Fruit fly (Drosophila melanogaster) whole organism, embryonic: Measurements from ENCODE around the gene cype.

Source experiments
- Abd-B ChIP-seq: fragments of 200-800 bp; sonication (Bioruptor generic); optimal IDR thresholded peaks from 2 replicates; lab custom pipeline; 2018; ENCODE audit warnings: missing biosample characterization, mild to moderate bottlenecking, missing genetic modification characterization, moderate library complexity
- B-H2 ChIP-seq: fragments of 200-800 bp; sonication (Bioruptor generic); optimal IDR thresholded peaks from 2 replicates; lab custom pipeline; 2018; ENCODE audit warnings: missing biosample characterization, mild to moderate bottlenecking, missing genetic modification characterization
- Blimp-1 ChIP-seq: fragments of 200-800 bp; sonication (Bioruptor generic); optimal IDR thresholded peaks from 3 replicates; lab custom pipeline; 2018; ENCODE audit warnings: missing biosample characterization, missing genetic modification characterization, mild to moderate bottlenecking, moderate library complexity, missing genetic modification reagents
- BtbVII ChIP-seq: fragments of 200-800 bp; sonication (Bioruptor generic); optimal IDR thresholded peaks from 3 replicates; lab custom pipeline; 2017; ENCODE audit warnings: missing biosample characterization, mild to moderate bottlenecking, missing genetic modification characterization
- CG10209 ChIP-seq: fragments of 200-800 bp; sonication (Bioruptor generic); optimal IDR thresholded peaks from 3 replicates; lab custom pipeline; 2017; ENCODE audit warnings: missing biosample characterization, mild to moderate bottlenecking, missing genetic modification characterization, missing genetic modification reagents
- CG10565 ChIP-seq: fragments of 200-800 bp; sonication (Bioruptor generic); optimal IDR thresholded peaks from 3 replicates; lab custom pipeline; 2016; ENCODE audit warnings: missing biosample characterization, mild to moderate bottlenecking, missing genetic modification characterization
- CG10654 ChIP-seq: fragments of 200-800 bp; sonication (Bioruptor generic); optimal IDR thresholded peaks from 2 replicates; lab custom pipeline; 2016; ENCODE audit warnings: missing biosample characterization, missing genetic modification characterization
- CG10979 ChIP-seq: fragments of 200-800 bp; sonication (Bioruptor generic); optimal IDR thresholded peaks from 2 replicates; lab custom pipeline; 2018; ENCODE audit warnings: missing biosample characterization, mild to moderate bottlenecking, missing genetic modification characterization, moderate library complexity
- CG11085 ChIP-seq: fragments of 200-800 bp; sonication (Bioruptor generic); IDR thresholded peaks from 2 replicates; pipeline ENCODE4 v1.3.6; 2022; ENCODE audit warnings: missing biosample characterization, missing genetic modification characterization
- CG13775 ChIP-seq: fragments of 200-800 bp; sonication (Bioruptor generic); optimal IDR thresholded peaks from 3 replicates; lab custom pipeline; 2017; ENCODE audit warnings: missing biosample characterization, mild to moderate bottlenecking, missing genetic modification characterization
- CG14441 ChIP-seq: fragments of 200-800 bp; sonication (Bioruptor generic); IDR thresholded peaks from 2 replicates; pipeline ENCODE4 v1.3.6; 2022; ENCODE audit warnings: missing biosample characterization, missing genetic modification characterization
- CG1603 ChIP-seq: fragments of 200-800 bp; sonication (Bioruptor generic); optimal IDR thresholded peaks from 2 replicates; lab custom pipeline; 2019; ENCODE audit warnings: missing biosample characterization, mild to moderate bottlenecking, missing genetic modification characterization, moderate library complexity
- CG1647 ChIP-seq: fragments of 200-800 bp; sonication (Bioruptor generic); optimal IDR thresholded peaks from 3 replicates; lab custom pipeline; 2016; ENCODE audit warnings: missing biosample characterization, missing genetic modification characterization
- CG16815 ChIP-seq: fragments of 200-800 bp; sonication (Bioruptor generic); optimal IDR thresholded peaks from 3 replicates; lab custom pipeline; 2017; ENCODE audit warnings: missing biosample characterization, mild to moderate bottlenecking, missing genetic modification characterization
- CG17361 ChIP-seq: fragments of 200-800 bp; sonication (Bioruptor generic); IDR thresholded peaks from 3 replicates; pipeline ENCODE4 v1.3.6; 2022; ENCODE audit warnings: missing biosample characterization, missing genetic modification characterization
- CG17912 ChIP-seq: fragments of 200-800 bp; sonication (Bioruptor generic); optimal IDR thresholded peaks from 2 replicates; lab custom pipeline; 2018; ENCODE audit warnings: missing biosample characterization, mild to moderate bottlenecking, missing genetic modification characterization
- CG3065 ChIP-seq: fragments of 200-800 bp; sonication (Bioruptor generic); optimal IDR thresholded peaks from 2 replicates; lab custom pipeline; 2016; ENCODE audit warnings: missing biosample characterization, missing genetic modification characterization
- CG4820 ChIP-seq: fragments of 200-800 bp; sonication (Bioruptor generic); optimal IDR thresholded peaks from 3 replicates; lab custom pipeline; 2016; ENCODE audit warnings: missing biosample characterization, missing genetic modification characterization
- CG5245 ChIP-seq: fragments of 200-800 bp; sonication (Bioruptor generic); optimal IDR thresholded peaks from 3 replicates; lab custom pipeline; 2016; ENCODE audit warnings: missing biosample characterization, missing genetic modification characterization
- CG6654 ChIP-seq: fragments of 200-800 bp; sonication (Bioruptor generic); optimal IDR thresholded peaks from 2 replicates; lab custom pipeline; 2017; ENCODE audit warnings: missing biosample characterization, mild to moderate bottlenecking, missing genetic modification characterization
- CG6791 ChIP-seq: fragments of 200-800 bp; sonication (Bioruptor generic); IDR thresholded peaks from 3 replicates; pipeline ENCODE4 v1.3.6; 2022; ENCODE audit warnings: missing biosample characterization, missing genetic modification characterization; ENCODE audit not compliant: partially characterized antibody
- CG7987 ChIP-seq: fragments of 200-800 bp; sonication (Bioruptor generic); optimal IDR thresholded peaks from 2 replicates; lab custom pipeline; 2018; ENCODE audit warnings: missing biosample characterization, mild to moderate bottlenecking, missing genetic modification characterization, moderate library complexity
- CG8388 ChIP-seq: fragments of 200-800 bp; sonication (Bioruptor generic); optimal IDR thresholded peaks from 2 replicates; lab custom pipeline; 2019; ENCODE audit warnings: missing biosample characterization, mild to moderate bottlenecking, missing genetic modification characterization, moderate library complexity
- CG9609 ChIP-seq: fragments of 200-800 bp; sonication (Bioruptor generic); optimal IDR thresholded peaks from 3 replicates; lab custom pipeline; 2016; ENCODE audit warnings: missing biosample characterization, missing genetic modification characterization
- CG9932 ChIP-seq: fragments of 200-800 bp; sonication (Bioruptor generic); IDR thresholded peaks from 2 replicates; pipeline ENCODE4 v1.3.6; 2022; ENCODE audit warnings: missing biosample characterization, missing genetic modification characterization
- Deaf1 ChIP-seq: fragments of 200-800 bp; optimal IDR thresholded peaks from 3 replicates; lab custom pipeline; 2019; ENCODE audit warnings: missing biosample characterization, mild to moderate bottlenecking, missing genetic modification characterization, moderate library complexity
- Doc2 ChIP-seq: fragments of 200-800 bp; sonication (Bioruptor generic); IDR thresholded peaks from 2 replicates; pipeline ENCODE4 v1.3.6; 2022; ENCODE audit warnings: missing biosample characterization, missing genetic modification characterization
- Drgx ChIP-seq: fragments of 200-800 bp; sonication (Bioruptor generic); IDR thresholded peaks from 2 replicates; pipeline ENCODE4 v1.3.6; 2022; ENCODE audit warnings: missing biosample characterization, missing genetic modification characterization
- E2f2 ChIP-seq: fragments of 200-800 bp; sonication (Bioruptor generic); IDR thresholded peaks from 2 replicates; pipeline ENCODE4 v1.3.6; 2022; ENCODE audit warnings: missing biosample characterization, missing genetic modification characterization
- GATAe ChIP-seq: fragments of 200-800 bp; sonication (Bioruptor generic); conservative IDR thresholded peaks from 2 replicates; pipeline ENCODE4 v1.3.6; 2022; ENCODE audit warnings: missing biosample characterization, missing genetic modification characterization
- HLH3B ChIP-seq: fragments of 200-800 bp; sonication (Bioruptor generic); IDR thresholded peaks from 2 replicates; pipeline ENCODE4 v1.3.6; 2022; ENCODE audit warnings: missing biosample characterization, missing genetic modification characterization
- Nf-YA ChIP-seq: fragments of 200-800 bp; sonication (Bioruptor generic); IDR thresholded peaks from 2 replicates; pipeline ENCODE4 v1.3.6; 2022; ENCODE audit warnings: missing biosample characterization, missing genetic modification characterization
- TFAM ChIP-seq: fragments of 200-800 bp; sonication (Bioruptor generic); optimal IDR thresholded peaks from 2 replicates; lab custom pipeline; 2017; ENCODE audit warnings: missing biosample characterization, missing genetic modification characterization, inconsistent platforms
- Trl ChIP-seq, 3 experiments: fragments of >200 bp in 2 of 3; fragments of 200-800 bp in 1 of 3; sonication (Bioruptor generic) in 1 of 3; optimal IDR thresholded peaks; 2 replicates in 1 of 3; 3 replicates in 2 of 3; lab custom pipeline; 2016 to 2017; ENCODE audit warnings: missing biosample characterization in 1 of 3, missing genetic modification characterization in 1 of 3
- az2 ChIP-seq: fragments of 200-800 bp; sonication (Bioruptor generic); optimal IDR thresholded peaks from 3 replicates; lab custom pipeline; 2016; ENCODE audit warnings: missing biosample characterization, missing genetic modification characterization
- mirr ChIP-seq: fragments of 200-800 bp; sonication (Bioruptor generic); optimal IDR thresholded peaks from 3 replicates; lab custom pipeline; 2018; ENCODE audit warnings: missing biosample characterization, mild to moderate bottlenecking, missing genetic modification characterization
- nerfin-1 ChIP-seq: fragments of 200-800 bp; sonication (Bioruptor generic); optimal IDR thresholded peaks from 3 replicates; lab custom pipeline; 2019; ENCODE audit warnings: missing biosample characterization, mild to moderate bottlenecking, missing genetic modification characterization, moderate library complexity
- odd ChIP-seq: fragments of 200-800 bp; sonication (Bioruptor generic); optimal IDR thresholded peaks from 2 replicates; lab custom pipeline; 2017; ENCODE audit warnings: missing biosample characterization, mild to moderate bottlenecking, missing genetic modification characterization
- prd ChIP-seq, 3 experiments: fragments of >200 bp in 2 of 3; fragments of 200-800 bp in 1 of 3; sonication (Bioruptor generic) in 1 of 3; optimal IDR thresholded peaks in 2 of 3; IDR thresholded peaks in 1 of 3; 2 replicates in 2 of 3; 3 replicates in 1 of 3; pipeline versions ENCODE4 v1.3.6 to Lab custom; 2017 to 2022; ENCODE audit warnings: missing biosample characterization in 1 of 3, missing genetic modification characterization in 1 of 3
- pum ChIP-seq: fragments of 200-800 bp; sonication (Bioruptor generic); optimal IDR thresholded peaks from 2 replicates; lab custom pipeline; 2016; ENCODE audit warnings: missing biosample characterization, missing genetic modification characterization
- run ChIP-seq: fragments of 200-800 bp; sonication (Bioruptor generic); optimal IDR thresholded peaks from 3 replicates; lab custom pipeline; 2018; ENCODE audit warnings: missing biosample characterization, mild to moderate bottlenecking, missing genetic modification characterization
- salm ChIP-seq: fragments of 200-800 bp; sonication (Bioruptor generic); optimal IDR thresholded peaks from 2 replicates; lab custom pipeline; 2018; ENCODE audit warnings: missing biosample characterization, mild to moderate bottlenecking, missing genetic modification characterization
- sim ChIP-seq: fragments of 200-800 bp; sonication (Bioruptor generic); IDR thresholded peaks from 2 replicates; pipeline ENCODE4 v1.3.6; 2022; ENCODE audit warnings: missing biosample characterization, missing genetic modification characterization
- tll ChIP-seq, 2 experiments: fragments of 200-800 bp in 1 of 2; fragments of >200 bp in 1 of 2; sonication (Bioruptor generic) in 1 of 2; optimal IDR thresholded peaks; 2 replicates each; lab custom pipeline; 2017 to 2019; ENCODE audit warnings: missing biosample characterization in 2 of 2, missing genetic modification characterization in 2 of 2, mild to moderate bottlenecking in 1 of 2, moderate library complexity in 1 of 2
- tup ChIP-seq: fragments of 200-800 bp; sonication (Bioruptor generic); optimal IDR thresholded peaks from 2 replicates; lab custom pipeline; 2016; ENCODE audit warnings: missing biosample characterization, mild to moderate bottlenecking, missing genetic modification characterization, moderate library complexity
- twi ChIP-seq: fragments of 200-800 bp; optimal IDR thresholded peaks from 2 replicates; lab custom pipeline; 2019; ENCODE audit warnings: missing biosample characterization, mild to moderate bottlenecking, missing genetic modification characterization, moderate library complexity
- zf30C ChIP-seq: fragments of 200-800 bp; sonication (Bioruptor generic); optimal IDR thresholded peaks from 3 replicates; lab custom pipeline; 2018; ENCODE audit warnings: missing biosample characterization, mild to moderate bottlenecking, missing genetic modification characterization

Gene cype

DNA sequence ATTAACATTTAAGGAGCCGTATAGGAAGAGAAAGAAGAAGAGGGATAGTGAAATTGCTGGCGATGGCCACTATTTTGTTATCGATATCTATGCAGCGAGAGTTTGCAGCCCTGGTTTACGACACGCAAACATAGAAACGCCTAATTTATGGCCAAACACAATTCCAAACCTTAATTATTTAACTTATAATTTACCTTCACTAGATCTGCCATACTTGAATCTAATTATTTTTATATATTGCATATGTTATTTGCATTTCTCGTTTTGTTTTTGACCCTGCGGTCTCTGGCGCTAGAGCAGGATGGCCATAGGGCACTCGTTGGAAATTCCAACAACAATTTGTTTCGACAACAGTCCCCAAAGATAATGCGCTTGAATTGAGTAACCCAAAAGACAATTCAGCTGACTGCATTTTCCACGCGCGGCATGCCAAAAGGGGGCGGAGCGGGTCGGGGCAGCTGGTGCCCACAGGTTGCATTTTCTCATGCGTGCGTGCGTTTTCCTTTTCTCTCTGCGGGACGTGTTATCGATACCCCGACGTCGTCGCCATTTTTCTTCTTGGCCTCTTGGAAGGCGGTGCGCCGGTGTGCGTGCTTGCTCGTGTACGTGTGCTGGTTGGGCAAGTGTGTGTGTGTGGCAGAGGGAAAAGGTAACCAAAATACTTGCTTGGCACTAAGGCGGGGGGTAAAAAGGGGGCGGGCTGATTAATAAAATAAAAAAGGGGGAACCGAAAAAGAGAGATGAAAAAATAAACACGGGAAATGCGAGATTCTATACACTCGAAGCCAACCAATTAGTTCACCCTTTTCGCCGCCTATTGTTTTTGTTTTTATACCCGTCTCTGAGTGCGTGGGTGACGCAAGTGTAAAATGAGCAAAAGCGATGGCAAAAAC, 1.8 kb upstream of the cype start (continued):
- no peak for TF ChIP-seq prd (optimal IDR thresholded peaks at IDR 0.05; lab: Kevin White, UChicago)
- TF ChIP-seq prd (GFP tag; IDR thresholded peaks at IDR 0.05; lab: Robert Waterston, UW), result peak; percentile 77
- no peak for TF ChIP-seq salm (tag; lab: Kevin White, UChicago)
- TF ChIP-seq E2f2 (GFP tag; lab: Robert Waterston, UW), result peak; percentile 19; the same call in 1 of the 2 replicates
- TF ChIP-seq zf30C (GFP tag; lab: Kevin White, UChicago), result no peak
- TF ChIP-seq CG10979, result no peak
- TF ChIP-seq sim (GFP tag; lab: Robert Waterston, UW), result no peak
- TF ChIP-seq run (tag; lab: Kevin White, UChicago), result no peak
- peak; percentile 60; the same call in 1 of the 2 replicates for TF ChIP-seq Nf-YA (GFP tag; lab: Robert Waterston, UW)
- TF ChIP-seq CG17361, result no peak; the same call in 2 of the 3 replicates
- TF ChIP-seq tll (GFP tag; optimal IDR thresholded peaks at IDR 0.05; lab: Kevin White, UChicago), result no peak
- TF ChIP-seq CG9609 (GFP tag; lab: Kevin White, UChicago), result no peak
- TF ChIP-seq BtbVII (GFP tag; lab: Kevin White, UChicago), result no peak
- no peak for TF ChIP-seq CG6654 (GFP tag; lab: Kevin White, UChicago)
- TF ChIP-seq Drgx (GFP tag; lab: Robert Waterston, UW), result peak; percentile 89
- no peak for TF ChIP-seq az2 (GFP tag; lab: Kevin White, UChicago)
- peak; percentile 57; the same call in 1 of the 2 replicates for TF ChIP-seq CG11085 (GFP tag; lab: Robert Waterston, UW)
- TF ChIP-seq GATAe, result no peak
- TF ChIP-seq CG9932 (GFP tag; lab: Robert Waterston, UW), result peak; percentile 76
- no peak for TF ChIP-seq tup
- no peak for TF ChIP-seq B-H2 (GFP tag; lab: Kevin White, UChicago)
- peak; percentile 3 for TF ChIP-seq Abd-B (GFP tag; lab: Kevin White, UChicago)
- TF ChIP-seq Blimp-1 (GFP tag; lab: Kevin White, UChicago), result no peak
- peak; percentile 35 for TF ChIP-seq CG10209 (GFP tag; lab: Kevin White, UChicago)
- TF ChIP-seq mirr, result no peak
- peak; percentile 8 for TF ChIP-seq CG7987 (GFP tag; lab: Kevin White, UChicago)
- TF ChIP-seq CG16815, result peak; percentile 24
- TF ChIP-seq CG3065, result no peak
- no peak for TF ChIP-seq nerfin-1
- no peak for TF ChIP-seq CG17912
- TF ChIP-seq pum (GFP tag; lab: Kevin White, UChicago), result no peak
- no peak for TF ChIP-seq CG4820 (GFP tag; lab: Kevin White, UChicago)
- TF ChIP-seq CG10565, result no peak
- peak; percentile 81 for TF ChIP-seq CG14441
- TF ChIP-seq CG1603 (tag; lab: Kevin White, UChicago), result no peak
- TF ChIP-seq HLH3B (GFP tag; lab: Robert Waterston, UW), result peak; percentile 53; the same call in 1 of the 2 replicates
- TF ChIP-seq odd, result no peak
- no peak for TF ChIP-seq TFAM (GFP tag; lab: Kevin White, UChicago)
- TF ChIP-seq CG10654 (GFP tag; lab: Kevin White, UChicago), result no peak
- no peak for TF ChIP-seq Trl (optimal IDR thresholded peaks at IDR 0.05; lab: Kevin White, UChicago)
- peak; percentile 42 for TF ChIP-seq Trl (GFP tag; optimal IDR thresholded peaks at IDR 0.05; lab: Kevin White, UChicago)
- no peak for TF ChIP-seq twi (tag; lab: Kevin White, UChicago)
- peak; percentile 20 for TF ChIP-seq CG8388 (GFP tag; lab: Kevin White, UChicago)
- TF ChIP-seq CG6791 (GFP tag; lab: Robert Waterston, UW), result peak; percentile 78
- no peak for TF ChIP-seq CG1647 (GFP tag; lab: Kevin White, UChicago)
- peak; percentile 46; the same call in 1 of the 2 replicates for TF ChIP-seq Doc2 (GFP tag; lab: Robert Waterston, UW)
- TF ChIP-seq CG13775 (GFP tag; lab: Kevin White, UChicago), result peak; percentile 41
- TF ChIP-seq Deaf1 (tag; lab: Kevin White, UChicago), result no peak
- TF ChIP-seq CG5245 (GFP tag; lab: Kevin White, UChicago), result no peak
